Worm (Caenorhabditis elegans): Measurements from ENCODE around the gene T13C2.7.

T13C2.7 gene

DNA sequence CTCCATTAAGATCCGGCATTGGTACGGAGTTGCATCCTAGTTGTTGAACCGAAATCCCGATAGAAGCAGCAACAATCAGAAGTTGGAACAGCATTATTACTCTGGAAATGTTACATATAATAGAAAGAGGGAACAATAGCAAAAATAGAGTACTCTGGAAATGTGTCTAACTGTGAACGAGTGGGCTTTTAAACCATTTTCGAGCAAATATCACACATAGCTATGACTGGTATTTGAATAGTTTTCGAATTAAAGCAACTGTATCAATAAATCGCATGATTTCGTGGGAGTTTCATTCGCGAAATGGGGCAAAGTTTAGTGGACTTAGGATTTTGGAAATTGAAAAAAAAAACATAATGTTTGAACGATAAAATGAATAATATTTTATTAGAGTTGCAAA lies 29.8 kb upstream of the T13C2.7 start, which contains the start of gene F41G3.10:
TSS of gene F41G3.10 (minus strand) at position 101 of the 400 bp plus-strand sequence.
- TF ChIP-seq ztf-29 (GFP tag; IDR thresholded peaks at IDR 0.05) (no peak), med-1 (GFP tag; optimal IDR thresholded peaks at IDR 0.05; ENCODE audit: insufficient read depth) (no peak), ztf-23 (GFP tag; IDR thresholded peaks at IDR 0.05) (no peak), flt-1 (GFP tag; IDR thresholded peaks at IDR 0.05) (no peak), tab-1 (GFP tag; IDR thresholded peaks at IDR 0.05) (no peak), cog-1 (tag; optimal IDR thresholded peaks at IDR 0.05) (no peak), T22C8.4 (GFP tag; IDR thresholded peaks at IDR 0.05) (no peak), klf-2 (GFP tag; conservative IDR thresholded peaks at IDR 0.05) (no peak)

DNA sequence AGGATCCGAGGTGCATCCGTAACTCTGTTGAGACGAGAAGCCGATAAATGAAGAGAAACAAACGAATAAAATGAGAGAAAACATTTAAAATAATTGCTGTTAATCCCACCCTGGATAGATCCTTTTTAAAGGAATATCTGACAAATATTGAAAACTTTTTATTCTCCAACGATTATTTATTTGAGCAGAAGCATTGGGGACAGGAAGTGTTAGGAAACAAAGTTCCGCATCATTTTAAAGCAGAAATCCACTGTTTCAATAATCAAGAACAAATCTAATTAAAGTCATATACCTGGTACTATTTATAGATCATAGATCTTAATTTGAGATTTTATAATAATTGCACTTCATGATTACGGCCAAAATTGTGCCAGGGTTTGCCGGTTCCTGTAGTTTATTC lies 28.3 kb upstream of the T13C2.7 start, which contains the start of gene F41G3.20:
TSS of gene F41G3.20 (minus strand) at position 101 of the 400 bp plus-strand sequence.
- TF ChIP-seq ztf-23 (GFP tag; IDR thresholded peaks at IDR 0.05) (no peak), T22C8.4 (GFP tag; IDR thresholded peaks at IDR 0.05) (no peak), ref-1 (GFP tag; conservative IDR thresholded peaks at IDR 0.05) (no peak), flt-1 (GFP tag; IDR thresholded peaks at IDR 0.05) (no peak), tab-1 (GFP tag; IDR thresholded peaks at IDR 0.05) (no peak), cog-1 (tag; optimal IDR thresholded peaks at IDR 0.05) (no peak), ztf-29 (GFP tag; IDR thresholded peaks at IDR 0.05) (no peak), med-1 (GFP tag; optimal IDR thresholded peaks at IDR 0.05; ENCODE audit: insufficient read depth) (no peak), klf-2 (GFP tag; conservative IDR thresholded peaks at IDR 0.05) (no peak)

DNA sequence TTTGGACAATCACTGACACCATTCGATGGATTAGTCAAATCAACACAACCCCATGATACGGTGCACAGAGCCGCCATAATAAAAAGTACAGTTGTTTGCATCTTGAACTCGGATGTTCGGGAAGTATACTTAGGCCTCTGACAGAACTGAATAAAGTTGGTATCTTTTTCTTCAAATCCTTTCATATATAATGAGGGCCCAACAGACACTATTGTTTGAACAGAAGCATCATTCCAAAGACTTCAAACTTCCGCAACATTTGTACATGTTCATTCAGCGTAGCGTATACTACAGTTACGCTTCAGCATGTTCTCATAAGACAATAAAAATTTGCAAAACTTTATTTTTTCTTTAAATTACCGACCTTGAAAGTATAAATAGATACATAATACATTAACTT lies 27.2 kb upstream of the T13C2.7 start, which contains the start of gene F41G3.19:
TSS of gene F41G3.19 (minus strand) at position 101 of the 400 bp plus-strand sequence.
- TF ChIP-seq ztf-23 (GFP tag; IDR thresholded peaks at IDR 0.05) (no peak), tab-1 (GFP tag; IDR thresholded peaks at IDR 0.05) (no peak), T22C8.4 (GFP tag; IDR thresholded peaks at IDR 0.05) (no peak), klf-2 (GFP tag; conservative IDR thresholded peaks at IDR 0.05) (no peak), ztf-29 (GFP tag; IDR thresholded peaks at IDR 0.05) (no peak)

DNA sequence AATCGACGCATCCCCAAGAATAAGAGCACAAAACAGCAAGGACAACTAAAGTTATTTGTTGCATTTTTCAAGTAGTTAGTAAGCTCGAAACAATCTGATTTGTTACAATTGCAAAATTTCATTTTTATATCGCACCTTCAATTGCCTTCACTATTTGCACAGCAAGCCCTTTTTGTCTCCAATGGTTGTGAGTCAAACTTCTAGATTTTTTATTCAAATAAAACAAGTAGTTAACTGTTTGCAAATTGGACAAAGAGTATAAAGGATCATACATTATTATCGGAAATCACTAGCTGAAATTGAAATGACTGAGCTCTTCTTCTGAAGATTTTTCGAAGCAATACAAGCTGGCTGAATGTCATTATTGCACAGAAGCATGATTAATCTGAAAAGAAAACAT lies 26.4 kb upstream of the T13C2.7 start, which contains the start of gene F41G3.21:
TSS of gene F41G3.21 (minus strand) at position 101 of the 400 bp plus-strand sequence.
- no peak for TF ChIP-seq ztf-23 (GFP tag; IDR thresholded peaks at IDR 0.05)
- no peak for TF ChIP-seq tab-1 (GFP tag; IDR thresholded peaks at IDR 0.05)
- TF ChIP-seq med-1 (GFP tag; optimal IDR thresholded peaks at IDR 0.05; ENCODE audit: insufficient read depth) = no peak
- no peak for TF ChIP-seq T22C8.4 (GFP tag; IDR thresholded peaks at IDR 0.05)
- no peak for TF ChIP-seq ref-1 (GFP tag; conservative IDR thresholded peaks at IDR 0.05)
- no peak for TF ChIP-seq cog-1 (tag; optimal IDR thresholded peaks at IDR 0.05)
- no peak for TF ChIP-seq ztf-29 (GFP tag; IDR thresholded peaks at IDR 0.05)
- TF ChIP-seq flt-1 (GFP tag; IDR thresholded peaks at IDR 0.05) = no peak

DNA sequence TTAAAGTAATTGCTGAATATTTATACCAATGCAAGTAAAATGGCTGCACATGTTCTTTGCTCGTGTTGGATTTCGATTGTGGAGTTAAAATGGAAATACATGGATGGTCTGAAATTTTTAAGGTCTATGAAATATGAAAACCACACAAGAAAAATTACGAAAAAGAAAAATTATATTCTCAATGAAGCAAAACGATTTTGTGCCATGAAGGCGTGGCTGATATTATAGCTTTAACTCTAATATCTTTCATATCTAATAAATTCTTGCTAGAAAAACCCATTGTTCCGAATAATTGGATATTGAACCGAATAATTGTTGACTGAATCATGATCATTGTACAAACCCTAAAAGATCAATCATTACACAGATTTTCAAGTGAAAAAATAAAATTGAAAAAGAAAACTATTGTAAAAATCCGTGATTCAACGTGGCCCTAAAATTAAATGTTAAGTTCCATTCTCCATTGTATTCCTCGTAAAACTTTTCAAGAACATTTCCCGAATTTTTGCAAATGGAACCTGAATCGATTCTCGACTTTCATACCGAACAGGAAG lies 24.5 kb upstream of the T13C2.7 start, which contains the start of the genes srx-95 and fis-1:
TSS of gene srx-95 (minus strand) at position 101 of the 554 bp plus-strand sequence.
TSS of gene fis-1 (plus strand) at position 504 of the 554 bp plus-strand sequence.
- TF ChIP-seq ref-1 (GFP tag; conservative IDR thresholded peaks at IDR 0.05) (no peak), cog-1 (tag; optimal IDR thresholded peaks at IDR 0.05) (no peak), klf-2 (GFP tag; conservative IDR thresholded peaks at IDR 0.05) (no peak), flt-1 (GFP tag; IDR thresholded peaks at IDR 0.05) (no peak), tab-1 (GFP tag; IDR thresholded peaks at IDR 0.05) (no peak), ztf-23 (GFP tag; IDR thresholded peaks at IDR 0.05) (no peak), T22C8.4 (GFP tag; IDR thresholded peaks at IDR 0.05) (no peak), med-1 (GFP tag; optimal IDR thresholded peaks at IDR 0.05; ENCODE audit: insufficient read depth) (no peak), ztf-29 (GFP tag; IDR thresholded peaks at IDR 0.05) (no peak)

DNA sequence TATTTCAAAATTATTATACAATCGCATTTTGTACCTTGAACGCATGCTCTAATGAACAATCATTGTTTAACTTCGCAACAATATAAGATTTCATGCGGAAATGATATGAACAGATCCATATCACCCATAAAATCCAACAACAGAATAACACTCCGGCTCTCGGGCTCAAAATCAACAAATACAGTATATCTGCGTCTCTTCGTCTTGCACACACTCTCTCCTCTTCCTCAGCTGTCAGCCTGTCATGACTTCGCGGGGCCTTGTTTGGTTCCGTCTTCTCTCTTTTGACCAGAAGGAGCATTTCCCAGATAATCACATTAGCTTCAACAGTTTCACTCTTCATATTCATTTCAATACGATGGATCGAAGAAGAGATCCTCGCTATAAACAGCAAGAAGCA lies 23.0 kb upstream of the T13C2.7 start, which contains the start of gene F41G3.3:
TSS of gene F41G3.3 (plus strand) at position 301 of the 400 bp plus-strand sequence.
- TF ChIP-seq ref-1 (GFP tag; conservative IDR thresholded peaks at IDR 0.05) (no peak), tab-1 (GFP tag; IDR thresholded peaks at IDR 0.05) (no peak), ztf-29 (GFP tag; IDR thresholded peaks at IDR 0.05) (no peak), med-1 (GFP tag; optimal IDR thresholded peaks at IDR 0.05; ENCODE audit: insufficient read depth) (no peak), flt-1 (GFP tag; IDR thresholded peaks at IDR 0.05) (no peak), T22C8.4 (GFP tag; IDR thresholded peaks at IDR 0.05) (no peak), klf-2 (GFP tag; conservative IDR thresholded peaks at IDR 0.05) (no peak), cog-1 (tag; optimal IDR thresholded peaks at IDR 0.05) (no peak), ztf-23 (GFP tag; IDR thresholded peaks at IDR 0.05) (no peak)

DNA sequence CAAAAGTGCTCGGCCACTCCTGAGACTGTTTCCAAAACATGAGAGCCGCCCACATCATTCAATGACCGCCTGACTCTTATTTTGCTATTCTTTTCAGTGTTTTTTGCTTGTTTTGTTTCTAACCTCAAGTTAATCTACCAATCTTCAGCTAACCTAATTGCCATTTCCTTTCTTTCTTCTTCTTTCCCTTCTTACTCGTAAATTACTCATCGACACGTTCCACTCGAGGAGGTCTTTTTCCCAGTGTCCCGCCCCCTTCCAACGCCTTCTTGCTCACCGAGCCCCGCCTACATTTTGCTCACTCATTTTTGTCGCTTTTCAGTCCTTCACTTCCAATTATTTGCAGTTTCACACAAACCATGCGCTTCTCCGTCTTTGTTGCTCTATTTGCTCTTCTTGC lies 14.5 kb upstream of the T13C2.7 start, which contains the start of gene nlp-50:
TSS of gene nlp-50 (plus strand) at position 301 of the 400 bp plus-strand sequence.
- TF ChIP-seq med-1 (GFP tag; optimal IDR thresholded peaks at IDR 0.05; ENCODE audit: insufficient read depth) (no peak), tab-1 (GFP tag; IDR thresholded peaks at IDR 0.05) (no peak), cog-1 (tag; optimal IDR thresholded peaks at IDR 0.05) (no peak), ztf-23 (GFP tag; IDR thresholded peaks at IDR 0.05) (no peak), ztf-29 (GFP tag; IDR thresholded peaks at IDR 0.05) (no peak), klf-2 (GFP tag; conservative IDR thresholded peaks at IDR 0.05) (no peak), flt-1 (GFP tag; IDR thresholded peaks at IDR 0.05) (no peak), T22C8.4 (GFP tag; IDR thresholded peaks at IDR 0.05) (no peak), ref-1 (GFP tag; conservative IDR thresholded peaks at IDR 0.05) (no peak)

DNA sequence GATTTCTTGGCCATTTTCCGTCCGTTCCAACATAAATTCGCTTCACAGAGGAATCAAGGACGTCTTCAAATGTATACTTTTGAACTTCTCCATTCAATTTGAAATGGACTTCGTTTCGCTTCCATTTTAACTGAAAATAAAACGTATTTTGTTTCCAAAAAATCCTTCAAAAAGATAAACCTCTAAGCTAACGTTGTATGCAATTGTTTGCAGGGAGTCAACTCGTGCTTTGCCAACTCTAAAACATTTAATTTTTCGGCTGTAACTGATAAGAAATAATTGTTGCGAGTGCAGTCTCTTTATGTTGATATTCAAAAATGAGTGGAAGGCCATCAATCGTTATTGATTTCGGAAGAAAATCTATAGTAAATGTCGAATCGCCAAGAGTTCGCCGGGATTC lies 11.2 kb upstream of the T13C2.7 start, which contains the start of gene F41G3.18:
TSS of gene F41G3.18 (plus strand) at position 301 of the 400 bp plus-strand sequence.
- no peak for TF ChIP-seq med-1 (GFP tag; optimal IDR thresholded peaks at IDR 0.05; ENCODE audit: insufficient read depth)
- TF ChIP-seq tab-1 (GFP tag; IDR thresholded peaks at IDR 0.05) = no peak
- TF ChIP-seq cog-1 (tag; optimal IDR thresholded peaks at IDR 0.05) = no peak
- TF ChIP-seq ztf-23 (GFP tag; IDR thresholded peaks at IDR 0.05) = no peak
- TF ChIP-seq klf-2 (GFP tag; conservative IDR thresholded peaks at IDR 0.05) = no peak
- TF ChIP-seq T22C8.4 (GFP tag; IDR thresholded peaks at IDR 0.05) = no peak
- no peak for TF ChIP-seq ztf-29 (GFP tag; IDR thresholded peaks at IDR 0.05)
- TF ChIP-seq ref-1 (GFP tag; conservative IDR thresholded peaks at IDR 0.05) = no peak
- no peak for TF ChIP-seq flt-1 (GFP tag; IDR thresholded peaks at IDR 0.05)

DNA sequence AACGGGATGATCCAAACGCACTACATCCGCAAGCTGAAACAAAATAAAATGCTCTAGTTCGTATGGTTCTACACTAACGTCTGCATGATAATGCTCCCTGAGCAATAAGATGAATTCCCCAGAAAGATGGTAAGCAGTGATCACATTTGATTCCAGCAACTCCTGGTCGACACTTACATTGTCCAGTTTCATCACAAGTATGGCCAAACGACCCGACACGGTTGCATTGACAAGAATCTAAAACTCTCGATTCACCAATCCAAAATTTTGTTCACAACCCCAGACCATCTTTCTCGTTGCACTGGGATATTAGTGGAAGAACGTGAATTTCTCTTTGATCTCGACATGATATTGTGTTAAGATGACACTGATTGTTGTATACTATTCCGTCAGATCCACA lies 9.2 kb upstream of the T13C2.7 start:
- TF ChIP-seq T22C8.4 (GFP tag; IDR thresholded peaks at IDR 0.05) = no peak
- TF ChIP-seq tab-1 (GFP tag; IDR thresholded peaks at IDR 0.05) = no peak
- TF ChIP-seq ztf-23 (GFP tag; IDR thresholded peaks at IDR 0.05) = no peak
- TF ChIP-seq klf-2 (GFP tag; conservative IDR thresholded peaks at IDR 0.05) = no peak
- TF ChIP-seq flt-1 (GFP tag; IDR thresholded peaks at IDR 0.05) = no peak
- no peak for TF ChIP-seq ref-1 (GFP tag; conservative IDR thresholded peaks at IDR 0.05)
- no peak for TF ChIP-seq ztf-29 (GFP tag; IDR thresholded peaks at IDR 0.05)
- no peak for TF ChIP-seq med-1 (GFP tag; optimal IDR thresholded peaks at IDR 0.05; ENCODE audit: insufficient read depth)
- TF ChIP-seq cog-1 (tag; optimal IDR thresholded peaks at IDR 0.05) = no peak

All from whole organism, midembryonic.